Fruit fly (Drosophila melanogaster): ENCODE data around the gene CG4537.

dm6 chr2L:9890576-9890975 is at the start of gene CG4537, which contains the start of gene CG34183:
- TF ChIP-seq GATAd (GFP tag; optimal IDR thresholded peaks at IDR 0.05) (no peak), usp (GFP tag; optimal IDR thresholded peaks at IDR 0.05) (no peak), OdsH (GFP tag; optimal IDR thresholded peaks at IDR 0.05) (no peak), dmrt93B (GFP tag; optimal IDR thresholded peaks at IDR 0.05) (no peak), Rel (GFP tag; optimal IDR thresholded peaks at IDR 0.05) (no peak), Rel (tag; optimal IDR thresholded peaks at IDR 0.05) (no peak), h (GFP tag; optimal IDR thresholded peaks at IDR 0.05) (peak; percentile 1), psq (GFP tag; optimal IDR thresholded peaks at IDR 0.05) (no peak), Hr78 (GFP tag; optimal IDR thresholded peaks at IDR 0.05) (no peak)
